Worm (Caenorhabditis elegans) whole organism, early embryonic: ENCODE results near the gene F46F5.7.

Experiments
- B0310.2 ChIP-seq: sonication (generic microtip); optimal IDR thresholded peaks from 2 replicates; lab custom pipeline; 2016; ENCODE audit warnings: mild to moderate bottlenecking, missing genetic modification characterization, missing compliant biosample characterization
- aly-1 ChIP-seq: sonication (generic microtip); optimal IDR thresholded peaks from 2 replicates; lab custom pipeline; 2016; ENCODE audit warnings: missing genetic modification characterization, missing compliant biosample characterization
- ama-1 ChIP-seq: fragments of 150-350 bp; optimal IDR thresholded peaks from 2 replicates; lab custom pipeline; 2014
- ets-7 ChIP-seq: sonication (generic microtip); optimal IDR thresholded peaks from 2 replicates; lab custom pipeline; 2016; ENCODE audit warnings: missing genotype, missing genetic modification characterization, missing compliant biosample characterization
- flt-1 ChIP-seq: fragments of 200-800 bp; sonication (Bioruptor generic); IDR thresholded peaks from 2 replicates; pipeline ENCODE4 v1.3.6; 2022; ENCODE audit warnings: missing genetic modification characterization, missing compliant biosample characterization
- hmg-4 ChIP-seq: fragments of 200-800 bp; sonication (Bioruptor generic); optimal IDR thresholded peaks from 2 replicates; lab custom pipeline; 2018; ENCODE audit warnings: mild to moderate bottlenecking, missing genetic modification characterization, missing compliant biosample characterization
- tbx-11 ChIP-seq: fragments of 200-800 bp; sonication (Bioruptor generic); IDR thresholded peaks from 2 replicates; pipeline ENCODE4 v1.3.6; 2022; ENCODE audit warnings: missing genetic modification characterization, missing compliant biosample characterization
- tbx-37 ChIP-seq: fragments of 200-800 bp; sonication (Bioruptor generic); conservative IDR thresholded peaks from 2 replicates; pipeline ENCODE4 v1.3.6; 2022; ENCODE audit warnings: missing genetic modification reagents, missing genetic modification characterization, missing compliant biosample characterization

- TF ChIP-seq flt-1 (GFP tag; lab: Robert Waterston, UW): no peak
- TF ChIP-seq hmg-4 (GFP tag; lab: Kevin White, UChicago): no peak
- TF ChIP-seq aly-1 (tag; lab: Kevin White, UChicago): no peak
- TF ChIP-seq tbx-11 (GFP tag; lab: Robert Waterston, UW): no peak
- no peak for TF ChIP-seq tbx-37 (GFP tag; lab: Robert Waterston, UW)
- no peak for TF ChIP-seq ets-7
- TF ChIP-seq B0310.2 (tag; lab: Kevin White, UChicago): no peak
- no peak for TF ChIP-seq ama-1
These were observed 51.2 kb downstream of the F46F5.7 start for ce11 chrII:769250-769649.
